Worm (Caenorhabditis elegans): ENCODE measurements around the gene H01M10.1.

DNA sequence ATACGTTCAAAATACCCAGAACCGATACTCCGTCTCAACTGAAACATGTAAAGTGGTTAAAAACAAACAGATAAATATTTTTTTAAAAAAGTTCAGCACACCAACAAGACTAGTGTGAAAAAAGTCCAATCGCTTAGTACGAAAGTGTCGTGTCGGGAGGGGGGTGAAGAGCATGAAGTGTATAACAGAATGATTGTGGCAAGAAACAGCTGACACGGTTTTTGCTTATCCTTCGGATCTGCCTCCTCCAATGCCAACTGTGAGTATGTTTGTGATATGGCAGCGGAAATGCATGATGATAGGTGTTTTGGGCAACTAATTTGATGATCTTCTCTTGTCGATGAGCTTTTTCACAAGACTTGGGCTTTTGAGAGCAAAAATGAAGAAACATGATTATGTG is 39.9 kb upstream of the H01M10.1 start:
- TF ChIP-seq sdc-2 (tag; optimal IDR thresholded peaks at IDR 0.05), result no peak
- no peak for TF ChIP-seq ceh-14 (tag; optimal IDR thresholded peaks at IDR 0.05)
- TF ChIP-seq T23F11.4 (GFP tag; optimal IDR thresholded peaks at IDR 0.05), result no peak
- no peak for TF ChIP-seq sox-4 (tag; optimal IDR thresholded peaks at IDR 0.05)
- TF ChIP-seq elt-2 (tag; optimal IDR thresholded peaks at IDR 0.05), result no peak
- TF ChIP-seq ceh-9 (tag; optimal IDR thresholded peaks at IDR 0.05), result no peak
- no peak for TF ChIP-seq sox-2 (GFP tag; IDR thresholded peaks at IDR 0.05)
- no peak for TF ChIP-seq ahr-1 (tag; optimal IDR thresholded peaks at IDR 0.05)
- TF ChIP-seq K02D7.2 (tag; optimal IDR thresholded peaks at IDR 0.05), result no peak
- TF ChIP-seq nhr-11 (tag; optimal IDR thresholded peaks at IDR 0.05), result no peak
- no peak for TF ChIP-seq ztf-16 (tag; optimal IDR thresholded peaks at IDR 0.05)

Data from whole organism, late embryonic.